Fruit fly (Drosophila melanogaster) whole organism, embryonic: ENCODE data around the gene MESR3.

ENCODE experiments used
- Antp ChIP-seq: fragments of 200-800 bp; sonication (Bioruptor generic); optimal IDR thresholded peaks from 3 replicates; lab custom pipeline; 2016; ENCODE audit warnings: missing biosample characterization, missing genetic modification characterization
- CG10321 ChIP-seq: fragments of 200-800 bp; sonication (Bioruptor generic); IDR thresholded peaks from 2 replicates; pipeline ENCODE4 v1.3.6; 2022; ENCODE audit warnings: missing biosample characterization, missing genetic modification characterization
- CG11093 ChIP-seq: fragments of 200-800 bp; sonication (Bioruptor generic); IDR thresholded peaks from 3 replicates; pipeline ENCODE4 v1.3.6; 2022; ENCODE audit warnings: missing biosample characterization, missing genetic modification characterization
- CG12744 ChIP-seq: fragments of 200-800 bp; sonication (Bioruptor generic); optimal IDR thresholded peaks from 2 replicates; lab custom pipeline; 2016; ENCODE audit warnings: missing biosample characterization, missing genetic modification characterization
- CG13287 ChIP-seq: fragments of 200-800 bp; sonication (Bioruptor generic); IDR thresholded peaks from 2 replicates; pipeline ENCODE4 v1.3.6; 2022; ENCODE audit warnings: missing biosample characterization, missing genetic modification characterization; ENCODE audit not compliant: partially characterized antibody
- CG15073 ChIP-seq: fragments of 200-800 bp; sonication (Bioruptor generic); optimal IDR thresholded peaks from 2 replicates; lab custom pipeline; 2016; ENCODE audit warnings: missing biosample characterization, missing genetic modification characterization
- CG15696 ChIP-seq: fragments of 200-800 bp; sonication (Bioruptor generic); optimal IDR thresholded peaks from 2 replicates; lab custom pipeline; 2019; ENCODE audit warnings: missing biosample characterization, mild to moderate bottlenecking, missing genetic modification characterization, moderate library complexity
- CG18011 ChIP-seq: fragments of 200-800 bp; sonication (Bioruptor generic); optimal IDR thresholded peaks from 2 replicates; lab custom pipeline; 2017; ENCODE audit warnings: missing biosample characterization, missing genetic modification characterization, mild to moderate bottlenecking, moderate library complexity, missing genotype
- CG3065 ChIP-seq: fragments of 200-800 bp; sonication (Bioruptor generic); optimal IDR thresholded peaks from 2 replicates; lab custom pipeline; 2016; ENCODE audit warnings: missing biosample characterization, missing genetic modification characterization
- CG32767 ChIP-seq: fragments of 200-800 bp; sonication (Bioruptor generic); IDR thresholded peaks from 2 replicates; pipeline ENCODE4 v1.3.6; 2022; ENCODE audit warnings: missing biosample characterization, missing genetic modification characterization
- CG33213 ChIP-seq: fragments of 200-800 bp; sonication (Bioruptor generic); optimal IDR thresholded peaks from 3 replicates; lab custom pipeline; 2016; ENCODE audit warnings: missing biosample characterization, missing genetic modification characterization
- CG4328 ChIP-seq: fragments of 200-800 bp; sonication (Bioruptor generic); optimal IDR thresholded peaks from 3 replicates; lab custom pipeline; 2017; ENCODE audit warnings: missing biosample characterization, missing genetic modification reagents, missing genetic modification characterization
- CG43689 ChIP-seq: fragments of 200-800 bp; sonication (Bioruptor generic); IDR thresholded peaks from 2 replicates; pipeline ENCODE4 v1.3.6; 2022; ENCODE audit warnings: missing biosample characterization, missing genetic modification characterization
- CG8359 ChIP-seq: fragments of 200-800 bp; sonication (Bioruptor generic); optimal IDR thresholded peaks from 2 replicates; lab custom pipeline; 2017; ENCODE audit warnings: missing biosample characterization, mild to moderate bottlenecking, missing genetic modification characterization, borderline replicate concordance
- CG8924 ChIP-seq: fragments of 200-800 bp; optimal IDR thresholded peaks from 3 replicates; lab custom pipeline; 2019; ENCODE audit warnings: missing biosample characterization, mild to moderate bottlenecking, missing genetic modification characterization, moderate library complexity
- Fer1 ChIP-seq: fragments of 200-800 bp; sonication (Bioruptor generic); optimal IDR thresholded peaks from 2 replicates; lab custom pipeline; 2017; ENCODE audit warnings: missing biosample characterization, mild to moderate bottlenecking, missing genetic modification characterization
- GATAe ChIP-seq: fragments of 200-800 bp; sonication (Bioruptor generic); conservative IDR thresholded peaks from 2 replicates; pipeline ENCODE4 v1.3.6; 2022; ENCODE audit warnings: missing biosample characterization, missing genetic modification characterization
- HmgZ ChIP-seq: fragments of 200-800 bp; sonication (Bioruptor generic); optimal IDR thresholded peaks from 2 replicates; lab custom pipeline; 2018; ENCODE audit warnings: missing biosample characterization, mild to moderate bottlenecking, missing genetic modification characterization
- MBD-R2 ChIP-seq: fragments of 200-800 bp; sonication (Bioruptor generic); IDR thresholded peaks from 2 replicates; pipeline ENCODE4 v1.3.6; 2022; ENCODE audit warnings: missing biosample characterization, missing genetic modification characterization
- Mrtf ChIP-seq: fragments of 200-800 bp; sonication (Bioruptor generic); IDR thresholded peaks from 3 replicates; pipeline ENCODE4 v1.3.6; 2022; ENCODE audit warnings: missing biosample characterization, missing genetic modification characterization
- Neu2 ChIP-seq: fragments of 200-800 bp; sonication (Bioruptor generic); optimal IDR thresholded peaks from 3 replicates; lab custom pipeline; 2016; ENCODE audit warnings: missing biosample characterization, missing genetic modification characterization, borderline replicate concordance
- NfI ChIP-seq: fragments of 200-800 bp; sonication (Bioruptor generic); optimal IDR thresholded peaks from 3 replicates; lab custom pipeline; 2018; ENCODE audit warnings: missing biosample characterization, mild to moderate bottlenecking, missing genetic modification characterization, moderate library complexity
- Oaz ChIP-seq: fragments of 200-800 bp; sonication (Bioruptor generic); IDR thresholded peaks from 2 replicates; pipeline ENCODE4 v1.3.6; 2022; ENCODE audit warnings: missing biosample characterization, missing genetic modification characterization
- Rfx ChIP-seq: fragments of 200-800 bp; sonication (Bioruptor generic); IDR thresholded peaks from 2 replicates; pipeline ENCODE4 v1.3.6; 2022; ENCODE audit warnings: missing biosample characterization, missing genetic modification characterization
- Spps ChIP-seq: fragments of 200-800 bp; sonication (Bioruptor generic); optimal IDR thresholded peaks from 2 replicates; lab custom pipeline; 2018; ENCODE audit warnings: missing biosample characterization, mild to moderate bottlenecking, missing genetic modification characterization
- Sry-δ ChIP-seq: fragments of 200-800 bp; sonication (Bioruptor generic); optimal IDR thresholded peaks from 2 replicates; lab custom pipeline; 2016; ENCODE audit warnings: missing biosample characterization, missing genetic modification characterization
- Stat92E ChIP-seq, 3 experiments: fragments of >200 bp in 2 of 3; fragments of 200-800 bp in 1 of 3; sonication (Bioruptor generic) in 1 of 3; optimal IDR thresholded peaks; 2 replicates each; lab custom pipeline; 2017 to 2019; ENCODE audit warnings: missing biosample characterization in 3 of 3, missing genetic modification characterization in 3 of 3, mild to moderate bottlenecking in 1 of 3, moderate library complexity in 1 of 3
- ab ChIP-seq: fragments of 200-800 bp; sonication (Bioruptor generic); optimal IDR thresholded peaks from 2 replicates; lab custom pipeline; 2016; ENCODE audit warnings: missing biosample characterization, missing genetic modification characterization
- ac ChIP-seq: fragments of 200-800 bp; sonication (Bioruptor generic); optimal IDR thresholded peaks from 3 replicates; lab custom pipeline; 2017; ENCODE audit warnings: missing biosample characterization, mild to moderate bottlenecking, missing genetic modification characterization
- aop ChIP-seq: fragments of 200-800 bp; sonication (Bioruptor generic); IDR thresholded peaks from 2 replicates; pipeline ENCODE4 v1.3.6; 2022; ENCODE audit warnings: missing biosample characterization, missing genetic modification characterization
- ci ChIP-seq: fragments of 200-800 bp; sonication (Bioruptor generic); IDR thresholded peaks from 3 replicates; pipeline ENCODE4 v1.3.6; 2022; ENCODE audit warnings: missing biosample characterization, missing genetic modification characterization
- croc ChIP-seq: fragments of 200-800 bp; sonication (Bioruptor generic); conservative IDR thresholded peaks from 3 replicates; pipeline ENCODE4 v1.3.6; 2022; ENCODE audit warnings: missing biosample characterization, missing genetic modification characterization
- dati ChIP-seq: fragments of 200-800 bp; sonication (Bioruptor generic); IDR thresholded peaks from 2 replicates; pipeline ENCODE4 v1.3.6; 2022; ENCODE audit warnings: missing biosample characterization, missing genetic modification characterization
- insv ChIP-seq, 2 experiments: fragments of 200-800 bp; sonication (Bioruptor generic); optimal IDR thresholded peaks; 3 replicates each; lab custom pipeline; 2016 to 2018; ENCODE audit warnings: missing biosample characterization in 2 of 2, missing genetic modification characterization in 2 of 2
- lilli ChIP-seq: fragments of 200-800 bp; sonication (Bioruptor generic); optimal IDR thresholded peaks from 3 replicates; lab custom pipeline; 2016; ENCODE audit warnings: missing biosample characterization, missing genetic modification characterization
- mam ChIP-seq: fragments of 200-800 bp; sonication (Bioruptor generic); optimal IDR thresholded peaks from 3 replicates; lab custom pipeline; 2016; ENCODE audit warnings: missing biosample characterization, missing genetic modification characterization
- otp ChIP-seq: fragments of 200-800 bp; sonication (Bioruptor generic); IDR thresholded peaks from 3 replicates; pipeline ENCODE4, ENCODE4 v1.3.6; 2022; ENCODE audit warnings: missing biosample characterization, missing genetic modification characterization
- peb ChIP-seq: fragments of 200-800 bp; sonication (Bioruptor generic); IDR thresholded peaks from 2 replicates; pipeline ENCODE4 v1.3.6; 2022; ENCODE audit warnings: missing biosample characterization, missing genetic modification characterization
- sc ChIP-seq, 3 experiments: fragments of >200 bp in 2 of 3; fragments of 200-800 bp in 1 of 3; sonication (Bioruptor generic) in 1 of 3; optimal IDR thresholded peaks; 2 replicates in 2 of 3; 3 replicates in 1 of 3; lab custom pipeline; 2017; ENCODE audit warnings: mild to moderate bottlenecking in 1 of 3, missing biosample characterization in 1 of 3, missing genetic modification characterization in 1 of 3, missing genetic modification reagents in 1 of 3
- schlank ChIP-seq: fragments of 200-800 bp; sonication (Bioruptor generic); optimal IDR thresholded peaks from 2 replicates; lab custom pipeline; 2018; ENCODE audit warnings: missing biosample characterization, mild to moderate bottlenecking, missing genetic modification characterization
- scrt ChIP-seq: fragments of 200-800 bp; sonication (Bioruptor generic); optimal IDR thresholded peaks from 2 replicates; lab custom pipeline; 2018; ENCODE audit warnings: missing biosample characterization, mild to moderate bottlenecking, missing genetic modification characterization, moderate library complexity
- sd ChIP-seq: fragments of 200-800 bp; sonication (Bioruptor generic); optimal IDR thresholded peaks from 3 replicates; lab custom pipeline; 2018; ENCODE audit warnings: missing biosample characterization, mild to moderate bottlenecking, missing genetic modification characterization, moderate library complexity
- sens-2 ChIP-seq: fragments of 200-800 bp; sonication (Bioruptor generic); IDR thresholded peaks from 2 replicates; pipeline ENCODE4 v1.3.6; 2022; ENCODE audit warnings: missing biosample characterization, missing genetic modification characterization
- slbo ChIP-seq: fragments of 200-800 bp; sonication (Bioruptor generic); IDR thresholded peaks from 2 replicates; pipeline ENCODE4 v1.3.6; 2022; ENCODE audit warnings: missing biosample characterization, missing genetic modification characterization
- slp2 ChIP-seq: fragments of 200-800 bp; sonication (Bioruptor generic); optimal IDR thresholded peaks from 2 replicates; lab custom pipeline; 2016; ENCODE audit warnings: missing biosample characterization, missing genetic modification characterization
- sug ChIP-seq: fragments of 200-800 bp; optimal IDR thresholded peaks from 2 replicates; lab custom pipeline; 2019; ENCODE audit warnings: missing biosample characterization, mild to moderate bottlenecking, missing genetic modification characterization, moderate library complexity
- trh ChIP-seq: fragments of 200-800 bp; sonication (Bioruptor generic); optimal IDR thresholded peaks from 2 replicates; lab custom pipeline; 2016; ENCODE audit warnings: missing biosample characterization, missing genetic modification characterization
- vnd ChIP-seq: fragments of 200-800 bp; sonication (Bioruptor generic); IDR thresholded peaks from 3 replicates; pipeline ENCODE4 v1.3.6; 2022; ENCODE audit warnings: missing biosample characterization, missing genetic modification characterization; ENCODE audit not compliant: partially characterized antibody
- wor ChIP-seq: fragments of 200-800 bp; sonication (Bioruptor generic); IDR thresholded peaks from 2 replicates; pipeline ENCODE4 v1.3.6; 2022; ENCODE audit warnings: missing biosample characterization, missing genetic modification characterization
- zen2 ChIP-seq: fragments of 200-800 bp; sonication (Bioruptor generic); IDR thresholded peaks from 3 replicates; pipeline ENCODE4 v1.3.6; 2022; ENCODE audit warnings: missing biosample characterization, missing genetic modification characterization; ENCODE audit not compliant: partially characterized antibody

MESR3 gene

DNA sequence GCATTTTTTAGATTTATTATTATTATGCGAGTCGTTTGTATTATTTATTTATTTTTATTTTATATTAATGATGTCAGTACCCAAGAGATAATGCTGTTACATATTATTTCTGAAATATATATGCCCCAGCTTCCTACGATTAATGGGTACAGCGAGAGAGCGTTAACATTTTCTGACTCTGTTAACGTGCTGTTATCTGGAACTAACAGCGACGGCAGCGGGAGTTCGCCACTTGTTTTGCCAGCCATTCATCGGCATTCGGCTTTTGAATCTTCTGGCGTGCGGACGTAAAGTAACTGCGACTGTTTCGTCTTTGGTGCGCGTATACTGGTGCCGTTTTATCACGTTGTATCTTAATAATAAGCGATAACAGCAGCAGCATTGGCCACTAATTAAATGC, at the start of gene MESR3 (continued):
- TF ChIP-seq slbo (GFP tag; lab: Robert Waterston, UW) = peak; percentile 69
- TF ChIP-seq CG8359 (GFP tag; lab: Kevin White, UChicago) = peak; percentile 39
- TF ChIP-seq Fer1 (GFP tag; lab: Kevin White, UChicago) = peak; percentile 85
- TF ChIP-seq ab (GFP tag; lab: Kevin White, UChicago) = no peak
- TF ChIP-seq vnd (GFP tag; lab: Robert Waterston, UW) = no peak
- TF ChIP-seq CG10321 (GFP tag; lab: Robert Waterston, UW) = peak; percentile 26; the same call in 1 of the 2 replicates
- no peak for TF ChIP-seq Sry-δ (GFP tag; lab: Kevin White, UChicago)
- TF ChIP-seq HmgZ (tag; lab: Kevin White, UChicago) = peak; percentile 44
- TF ChIP-seq dati (GFP tag; lab: Robert Waterston, UW) = no peak
- peak in 1 of 3 experiments; percentile 68 for TF ChIP-seq Stat92E (GFP tag; optimal IDR thresholded peaks at IDR 0.05; lab: Kevin White, UChicago)
- no peak for TF ChIP-seq CG3065
- TF ChIP-seq NfI (GFP tag; lab: Kevin White, UChicago) = no peak
- peak; percentile 57 for TF ChIP-seq scrt (GFP tag; lab: Kevin White, UChicago)
- no peak for TF ChIP-seq sug (tag; lab: Kevin White, UChicago)
- no peak for TF ChIP-seq CG15073 (GFP tag; lab: Kevin White, UChicago)
- TF ChIP-seq sc (optimal IDR thresholded peaks at IDR 0.05; lab: Kevin White, UChicago) = no peak
- TF ChIP-seq sc (GFP tag; optimal IDR thresholded peaks at IDR 0.05; lab: Kevin White, UChicago) = no peak
- TF ChIP-seq CG32767 = peak; percentile 46; the same call in 1 of the 2 replicates
- no peak for TF ChIP-seq ac (GFP tag; lab: Kevin White, UChicago)
- TF ChIP-seq insv (GFP tag; optimal IDR thresholded peaks at IDR 0.05; lab: Kevin White, UChicago) = peak in 1 of 2 experiments; percentile 42
- TF ChIP-seq CG4328 = peak; percentile 66
- no peak for TF ChIP-seq CG11093 (GFP tag; lab: Robert Waterston, UW)
- peak; percentile 43; the same call in 2 of the 3 replicates for TF ChIP-seq otp (GFP tag; lab: Robert Waterston, UW)
- TF ChIP-seq sd (tag; lab: Kevin White, UChicago) = no peak
- peak; percentile 50 for TF ChIP-seq Rfx
- peak; percentile 62 for TF ChIP-seq CG15696 (tag; lab: Kevin White, UChicago)
- TF ChIP-seq CG8924 (tag; lab: Kevin White, UChicago) = peak; percentile 77
- peak; percentile 17 for TF ChIP-seq schlank (tag; lab: Kevin White, UChicago)
- TF ChIP-seq Spps (tag; lab: Kevin White, UChicago) = peak; percentile 33
- no peak for TF ChIP-seq CG18011 (GFP tag; lab: Kevin White, UChicago)
- no peak for TF ChIP-seq mam (GFP tag; lab: Kevin White, UChicago)
- TF ChIP-seq croc (GFP tag; lab: Robert Waterston, UW) = no peak; the same call in 1 of the 3 replicates
- TF ChIP-seq CG12744 = no peak
- peak; percentile 48; the same call in 1 of the 3 replicates for TF ChIP-seq Mrtf (GFP tag; lab: Robert Waterston, UW)
- peak; percentile 46; the same call in 1 of the 2 replicates for TF ChIP-seq MBD-R2
- TF ChIP-seq ci (GFP tag; lab: Robert Waterston, UW) = peak; percentile 85
- TF ChIP-seq aop (GFP tag; lab: Robert Waterston, UW) = no peak
- TF ChIP-seq zen2 (GFP tag; lab: Robert Waterston, UW) = peak; percentile 23; the same call in 1 of the 3 replicates
- TF ChIP-seq lilli (GFP tag; lab: Kevin White, UChicago) = peak; percentile 55
- peak; percentile 37 for TF ChIP-seq trh (GFP tag; lab: Kevin White, UChicago)
- no peak for TF ChIP-seq wor (GFP tag; lab: Robert Waterston, UW)
- TF ChIP-seq CG13287 = peak; percentile 50; the same call in 1 of the 2 replicates
- TF ChIP-seq GATAe (GFP tag; lab: Robert Waterston, UW) = no peak
- TF ChIP-seq slp2 (GFP tag; lab: Kevin White, UChicago) = no peak
- TF ChIP-seq Antp (GFP tag; lab: Kevin White, UChicago) = peak; percentile 19
- TF ChIP-seq CG33213 (GFP tag; lab: Kevin White, UChicago) = no peak
- no peak for TF ChIP-seq Neu2
- no peak for TF ChIP-seq peb (GFP tag; lab: Robert Waterston, UW)
- TF ChIP-seq sens-2 (GFP tag; lab: Robert Waterston, UW) = no peak
- TF ChIP-seq CG43689 = no peak
- 0 out of 2 replicates have a peak, but pooled peaks have one; percentile 4 for TF ChIP-seq Oaz
